Worm (Caenorhabditis elegans): ENCODE measurements around the gene pxf-1.

ce11 chrIV:10146885-10147284, 27.3 kb downstream of the pxf-1 start, which contains the start of gene T14G10.8:
- TF ChIP-seq fkh-6 (tag; optimal IDR thresholded peaks at IDR 0.05) (no peak), ceh-45 (GFP tag; IDR thresholded peaks at IDR 0.05) (no peak), syd-9 (tag; optimal IDR thresholded peaks at IDR 0.05) (no peak), ama-1 (optimal IDR thresholded peaks at IDR 0.05) (no peak), hlh-13 (GFP tag; optimal IDR thresholded peaks at IDR 0.05) (no peak), fkh-10 (GFP tag; optimal IDR thresholded peaks at IDR 0.05) (no peak), Y22D7AL.16 (tag; optimal IDR thresholded peaks at IDR 0.05) (no peak), pag-3 (tag; optimal IDR thresholded peaks at IDR 0.05; ENCODE audit: borderline replicate concordance) (no peak), dve-1 (tag; optimal IDR thresholded peaks at IDR 0.05) (no peak), ceh-14 (tag; optimal IDR thresholded peaks at IDR 0.05) (no peak), nfya-1 (tag; optimal IDR thresholded peaks at IDR 0.05) (no peak), unc-55 (GFP tag; optimal IDR thresholded peaks at IDR 0.05) (no peak), nhr-232 (tag; optimal IDR thresholded peaks at IDR 0.05) (no peak), unc-86 (tag; optimal IDR thresholded peaks at IDR 0.05) (no peak)
